Worm (Caenorhabditis elegans) whole organism, L4 larva: ENCODE measurements around the gene hil-3.
A peak's percentile ranks its signal among the peaks of the same experiment; 100 is the strongest.

Experiments used
- F26F4.8 ChIP-seq: fragments of 200-800 bp; sonication (Bioruptor generic); conservative IDR thresholded peaks from 2 replicates; pipeline ENCODE4 v1.3.6; 2022; ENCODE audit warnings: missing genetic modification characterization, missing compliant biosample characterization
- T20F7.1 ChIP-seq: fragments of 200-800 bp; sonication (Bioruptor generic); optimal IDR thresholded peaks from 2 replicates; lab custom pipeline; 2018; ENCODE audit warnings: mild to moderate bottlenecking, missing genetic modification characterization, missing compliant biosample characterization
- Y48G9A.11 ChIP-seq: fragments of 200-800 bp; sonication (Bioruptor generic); IDR thresholded peaks from 2 replicates; pipeline ENCODE4 v1.3.6; 2022; ENCODE audit warnings: missing genetic modification reagents, missing genetic modification characterization, missing compliant biosample characterization
- Y75B8A.6 ChIP-seq: fragments of 200-800 bp; sonication (Bioruptor generic); IDR thresholded peaks from 2 replicates; pipeline ENCODE4 v1.3.6; 2022; ENCODE audit warnings: missing genetic modification reagents, missing genetic modification characterization, missing compliant biosample characterization
- ZK337.2 ChIP-seq: fragments of 200-800 bp; sonication (Bioruptor generic); IDR thresholded peaks from 2 replicates; pipeline ENCODE4 v1.3.6; 2022; ENCODE audit warnings: missing genetic modification reagents, missing genetic modification characterization, missing compliant biosample characterization
- aha-1 ChIP-seq: fragments of 150-350 bp; peaks from one replicate; lab custom pipeline; 2014; ENCODE audit warnings: missing biosample characterization, missing genetic modification characterization
- ceh-82 ChIP-seq: sonication (generic microtip); optimal IDR thresholded peaks from 2 replicates; lab custom pipeline; 2017; ENCODE audit warnings: missing biosample characterization, missing genetic modification characterization
- daf-16 ChIP-seq, 3 experiments: sonication (generic microtip); optimal IDR thresholded peaks; 2 replicates each; lab custom pipeline; 2016 to 2017; ENCODE audit warnings: missing genetic modification characterization in 3 of 3, missing genetic modification reagents in 3 of 3, mild to moderate bottlenecking in 2 of 3, missing compliant biosample characterization in 2 of 3, missing biosample characterization in 1 of 3, moderate library complexity in 1 of 3
- dmd-6 ChIP-seq: fragments of 200-800 bp; sonication (Bioruptor generic); IDR thresholded peaks from 2 replicates; pipeline ENCODE4 v1.3.6; 2022; ENCODE audit warnings: missing genetic modification reagents, missing genetic modification characterization, missing compliant biosample characterization
- dmd-8 ChIP-seq: fragments of 200-800 bp; sonication (Bioruptor generic); IDR thresholded peaks from 2 replicates; pipeline ENCODE4 v1.3.6; 2022; ENCODE audit warnings: missing genetic modification characterization, missing compliant biosample characterization
- dmd-9 ChIP-seq: fragments of 200-800 bp; sonication (Bioruptor generic); IDR thresholded peaks from 2 replicates; pipeline ENCODE4 v1.3.6; 2022; ENCODE audit warnings: missing genetic modification reagents, missing genetic modification characterization, missing compliant biosample characterization
- dpl-1 ChIP-seq: fragments of 150-350 bp; optimal IDR thresholded peaks from 2 replicates; lab custom pipeline; 2014; ENCODE audit warnings: missing biosample characterization, missing genetic modification reagents, missing genetic modification characterization
- duxl-1 ChIP-seq: sonication (generic microtip); optimal IDR thresholded peaks from 2 replicates; lab custom pipeline; 2016; ENCODE audit warnings: mild to moderate bottlenecking, missing genetic modification characterization, moderate library complexity, missing compliant biosample characterization; ENCODE audit not compliant: poor library complexity
- dve-1 ChIP-seq: sonication (generic microtip); optimal IDR thresholded peaks from 2 replicates; lab custom pipeline; 2017; ENCODE audit warnings: antibody characterized with exemption, mild to moderate bottlenecking, missing genetic modification characterization, missing compliant biosample characterization; ENCODE audit not compliant: insufficient read depth
- egl-27 ChIP-seq: sonication (generic microtip); optimal IDR thresholded peaks from 3 replicates; lab custom pipeline; 2017; ENCODE audit warnings: missing biosample characterization, missing genetic modification reagents, missing genetic modification characterization
- lin-1 ChIP-seq: fragments of 200-800 bp; sonication (Bioruptor generic); IDR thresholded peaks from 2 replicates; pipeline ENCODE4 v1.3.6; 2022; ENCODE audit warnings: missing genetic modification reagents, missing genetic modification characterization, missing compliant biosample characterization
- lin-13 ChIP-seq: fragments of 150-350 bp; optimal IDR thresholded peaks from 2 replicates; lab custom pipeline; 2014; ENCODE audit warnings: missing biosample characterization, missing genetic modification reagents, missing genetic modification characterization
- lir-3 ChIP-seq: sonication (generic microtip); optimal IDR thresholded peaks from 2 replicates; lab custom pipeline; 2016; ENCODE audit warnings: mild to moderate bottlenecking, missing genetic modification characterization, missing compliant biosample characterization
- madf-9 ChIP-seq: fragments of 200-800 bp; sonication (Bioruptor generic); conservative IDR thresholded peaks from 2 replicates; pipeline ENCODE4 v1.3.6; 2022; ENCODE audit warnings: missing genetic modification reagents, missing genetic modification characterization, missing compliant biosample characterization
- mep-1 ChIP-seq: fragments of 150-350 bp; sonication (generic microtip); optimal IDR thresholded peaks from 3 replicates; lab custom pipeline; 2014; ENCODE audit warnings: missing biosample characterization, missing genetic modification characterization
- mxl-2 ChIP-seq: fragments of 200-800 bp; sonication (Bioruptor generic); conservative IDR thresholded peaks from 2 replicates; pipeline ENCODE4 v1.3.6; 2022; ENCODE audit warnings: missing genetic modification reagents, missing genetic modification characterization, missing compliant biosample characterization
- mxl-3 ChIP-seq: fragments of 200-800 bp; sonication (Bioruptor generic); optimal IDR thresholded peaks from 2 replicates; lab custom pipeline; 2018; ENCODE audit warnings: mild to moderate bottlenecking, missing genetic modification characterization, missing compliant biosample characterization
- nhr-28 ChIP-seq: fragments of 150-350 bp; optimal IDR thresholded peaks from 2 replicates; lab custom pipeline; 2014; ENCODE audit warnings: missing biosample characterization, missing genetic modification characterization
- nhr-41 ChIP-seq: fragments of 200-800 bp; sonication (Bioruptor generic); IDR thresholded peaks from 2 replicates; pipeline ENCODE4 v1.3.6; 2022; ENCODE audit warnings: missing genetic modification reagents, missing genetic modification characterization, missing compliant biosample characterization
- nhr-6 ChIP-seq: fragments of 150-350 bp; optimal IDR thresholded peaks from 2 replicates; lab custom pipeline; 2014; ENCODE audit warnings: missing biosample characterization, missing genetic modification characterization
- nhr-76 ChIP-seq: fragments of 150-350 bp; optimal IDR thresholded peaks from 2 replicates; lab custom pipeline; 2014; ENCODE audit warnings: missing biosample characterization, missing genetic modification characterization
- pha-4 ChIP-seq, 2 experiments: fragments of 150-350 bp in 1 of 2; fragments of 200-800 bp in 1 of 2; sonication (Bioruptor generic) in 1 of 2; IDR thresholded peaks in 1 of 2; optimal IDR thresholded peaks in 1 of 2; 2 replicates each; pipeline versions ENCODE4 v1.3.6 to Lab custom; 2014 to 2022; ENCODE audit warnings: missing genetic modification characterization in 2 of 2, missing genetic modification reagents in 2 of 2, missing biosample characterization in 1 of 2, missing compliant biosample characterization in 1 of 2
- php-3 ChIP-seq: fragments of 200-800 bp; sonication (Bioruptor generic); IDR thresholded peaks from 2 replicates; pipeline ENCODE4 v1.3.6; 2022; ENCODE audit warnings: missing genetic modification reagents, missing genetic modification characterization, missing compliant biosample characterization
- pqm-1 ChIP-seq: sonication (generic microtip); optimal IDR thresholded peaks from 2 replicates; lab custom pipeline; 2017; ENCODE audit warnings: missing biosample characterization, missing genetic modification characterization
- rbr-2 ChIP-seq: sonication (generic microtip); optimal IDR thresholded peaks from 2 replicates; lab custom pipeline; 2016; ENCODE audit warnings: missing genotype, missing genetic modification characterization, missing compliant biosample characterization
- skn-1 ChIP-seq: fragments of 150-350 bp; optimal IDR thresholded peaks from 2 replicates; lab custom pipeline; 2014; ENCODE audit warnings: missing biosample characterization, missing genetic modification characterization
- snpc-1.2 ChIP-seq: fragments of 200-800 bp; sonication (Bioruptor generic); IDR thresholded peaks from 2 replicates; pipeline ENCODE4 v1.3.6; 2022; ENCODE audit warnings: missing genetic modification reagents, missing genetic modification characterization, missing compliant biosample characterization
- spr-3 ChIP-seq: fragments of 200-800 bp; sonication (Bioruptor generic); optimal IDR thresholded peaks from 2 replicates; lab custom pipeline; 2018; ENCODE audit warnings: mild to moderate bottlenecking, missing genetic modification characterization, missing compliant biosample characterization
- tag-97 ChIP-seq: fragments of 200-800 bp; sonication (Bioruptor generic); IDR thresholded peaks from 2 replicates; pipeline ENCODE4 v1.3.6; 2022; ENCODE audit warnings: missing genetic modification characterization, missing compliant biosample characterization
- unc-130 ChIP-seq: sonication (generic microtip); optimal IDR thresholded peaks from 2 replicates; lab custom pipeline; 2016; ENCODE audit warnings: missing genetic modification reagents, missing genetic modification characterization, missing compliant biosample characterization
- unc-62 ChIP-seq, 3 experiments: fragments of 150-350 bp in 1 of 3; sonication (generic microtip); optimal IDR thresholded peaks in 2 of 3; peaks in 1 of 3; 1 replicate in 1 of 3; 2 replicates in 2 of 3; lab custom pipeline; 2014 to 2017; ENCODE audit warnings: missing biosample characterization in 3 of 3, missing genetic modification characterization in 3 of 3, missing genetic modification reagents in 3 of 3, missing genotype in 1 of 3
- zip-11 ChIP-seq: fragments of 200-800 bp; sonication (Bioruptor generic); IDR thresholded peaks from 2 replicates; pipeline ENCODE4 v1.3.6; 2022; ENCODE audit warnings: missing genetic modification characterization, missing compliant biosample characterization
- ztf-7 ChIP-seq: fragments of 150-350 bp; optimal IDR thresholded peaks from 2 replicates; lab custom pipeline; 2014; ENCODE audit warnings: missing biosample characterization, missing genetic modification characterization

Gene hil-3

ce11 chrX:8116157-8116556 is 42.8 kb upstream of the hil-3 start, which contains the start of gene hlh-8:
hlh-8 (plus strand) TSS chrX:8116457.
- TF ChIP-seq Y75B8A.6, result no peak
- TF ChIP-seq lin-13, result no peak
- no peak for TF ChIP-seq ZK337.2 (GFP tag; lab: Robert Waterston, UW)
- TF ChIP-seq Y48G9A.11, result no peak
- TF ChIP-seq daf-16 (GFP tag; optimal IDR thresholded peaks at IDR 0.05; lab: Kevin White, UChicago), result no peak
- TF ChIP-seq daf-16 (tag; optimal IDR thresholded peaks at IDR 0.05; lab: Kevin White, UChicago), result no peak
- TF ChIP-seq dmd-9, result no peak
- TF ChIP-seq lir-3 (tag; lab: Kevin White, UChicago), result no peak
- TF ChIP-seq tag-97, result no peak
- TF ChIP-seq aha-1 (tag; lab: Kevin White, UChicago), result no peak
- no peak for TF ChIP-seq madf-9

- TF ChIP-seq rbr-2 (tag; lab: Kevin White, UChicago) (no peak), unc-62 (GFP tag; optimal IDR thresholded peaks at IDR 0.05 in 1 of 2; lab: Kevin White, UChicago) (peak in 1 of 2 experiments; percentile 34), unc-62 (tag; optimal IDR thresholded peaks at IDR 0.05; lab: Kevin White, UChicago) (no peak)
These were observed 41.1 kb upstream of the hil-3 start for ce11 chrX:8117827-8118317.

ce11 chrX:8120281-8120680 is 38.7 kb upstream of the hil-3 start:
- TF ChIP-seq nhr-76 (tag; lab: Kevin White, UChicago) (no peak), mxl-2 (GFP tag; lab: Robert Waterston, UW) (no peak), mxl-3 (GFP tag; lab: Kevin White, UChicago) (no peak), unc-62 (GFP tag; optimal IDR thresholded peaks at IDR 0.05 in 1 of 2; lab: Kevin White, UChicago) (peak in 1 of 2 experiments; percentile 94), unc-62 (tag; optimal IDR thresholded peaks at IDR 0.05; lab: Kevin White, UChicago) (no peak)

ce11 chrX:8123194-8123593 is 35.8 kb upstream of the hil-3 start, which contains the start of gene C02B8.12:
C02B8.12 (minus strand) TSS chrX:8123368.
- peak; percentile 92 for TF ChIP-seq aha-1 (tag; lab: Kevin White, UChicago)
- TF ChIP-seq ceh-82 (tag; lab: Kevin White, UChicago), result no peak
- TF ChIP-seq dmd-8 (GFP tag; lab: Robert Waterston, UW), result no peak
- TF ChIP-seq ztf-7 (tag; lab: Kevin White, UChicago), result no peak

- TF ChIP-seq snpc-1.2 (GFP tag; lab: Robert Waterston, UW) (no peak), php-3 (GFP tag; lab: Robert Waterston, UW) (no peak), unc-62 (GFP tag; optimal IDR thresholded peaks at IDR 0.05 in 1 of 2; lab: Kevin White, UChicago) (peak in 1 of 2 experiments; percentile 38), unc-62 (tag; optimal IDR thresholded peaks at IDR 0.05; lab: Kevin White, UChicago) (no peak), egl-27 (tag; lab: Kevin White, UChicago) (no peak), ztf-7 (tag; lab: Kevin White, UChicago) (no peak), Y48G9A.11 (no peak)
These were observed 29.4 kb upstream of the hil-3 start, which contains the start of gene frpr-1 for ce11 chrX:8129543-8129942. frpr-1 (minus strand) TSS chrX:8129643.

ce11 chrX:8136276-8136891 is 22.6 kb upstream of the hil-3 start, which contains the start of gene C02B8.6:
C02B8.6 (minus strand) TSS chrX:8136326.
- TF ChIP-seq lin-1 (GFP tag; lab: Robert Waterston, UW) (no peak), dmd-6 (GFP tag; lab: Robert Waterston, UW) (peak; percentile 55), dve-1 (tag; lab: Kevin White, UChicago) (peak; percentile 87), unc-130 (no peak), mxl-2 (GFP tag; lab: Robert Waterston, UW) (no peak), zip-11 (GFP tag; lab: Robert Waterston, UW) (no peak), mep-1 (tag; lab: Kevin White, UChicago) (peak; percentile 84), aha-1 (tag; lab: Kevin White, UChicago) (peak; percentile 67), duxl-1 (tag; lab: Kevin White, UChicago) (peak; percentile 11), pqm-1 (peak; percentile 56), pha-4 (GFP tag; IDR thresholded peaks at IDR 0.05; lab: Robert Waterston, UW) (no peak), pha-4 (tag; optimal IDR thresholded peaks at IDR 0.05; lab: Kevin White, UChicago) (peak; percentile 81), nhr-41 (0 out of 2 replicates have a peak, but pooled peaks have one; percentile 58), spr-3 (no peak), nhr-6 (tag; lab: Kevin White, UChicago) (peak; percentile 54), unc-62 (GFP tag; optimal IDR thresholded peaks at IDR 0.05 in 1 of 2; lab: Kevin White, UChicago) (peak in 1 of 2 experiments; percentile 93), unc-62 (tag; optimal IDR thresholded peaks at IDR 0.05; lab: Kevin White, UChicago) (no peak), dpl-1 (GFP tag; lab: Kevin White, UChicago) (no peak), F26F4.8 (GFP tag; lab: Robert Waterston, UW) (no peak), nhr-28 (tag; lab: Kevin White, UChicago) (peak; percentile 70), T20F7.1 (GFP tag; lab: Kevin White, UChicago) (peak; percentile 47), skn-1 (tag; lab: Kevin White, UChicago) (no peak)
